Fruit fly (Drosophila melanogaster) whole organism, adult: ENCODE data around the gene pigs.

Experiments used
- CG11617 ChIP-seq: fragments of 200-800 bp; sonication (Bioruptor generic); optimal IDR thresholded peaks from 2 replicates; lab custom pipeline; 2017; ENCODE audit warnings: mild to moderate bottlenecking, missing biosample characterization, missing genetic modification reagents, missing genetic modification characterization
- CG12768 ChIP-seq: fragments of 200-800 bp; sonication (Bioruptor generic); optimal IDR thresholded peaks from 2 replicates; lab custom pipeline; 2017; ENCODE audit warnings: missing biosample characterization, missing genetic modification characterization, mild to moderate bottlenecking, moderate library complexity, missing genetic modification reagents
- CG14711 ChIP-seq: fragments of 200-800 bp; sonication (Bioruptor generic); optimal IDR thresholded peaks from 2 replicates; lab custom pipeline; 2018; ENCODE audit warnings: missing biosample characterization, mild to moderate bottlenecking, missing genetic modification characterization, moderate library complexity
- CG1620 ChIP-seq: fragments of 200-800 bp; sonication (Bioruptor generic); optimal IDR thresholded peaks from 2 replicates; lab custom pipeline; 2016; ENCODE audit warnings: missing biosample characterization, missing genetic modification characterization
- CG33017 ChIP-seq: fragments of 200-800 bp; sonication (Bioruptor generic); optimal IDR thresholded peaks from 2 replicates; lab custom pipeline; 2018; ENCODE audit warnings: missing biosample characterization, mild to moderate bottlenecking, missing genetic modification characterization, moderate library complexity
- CG5204 ChIP-seq: fragments of 200-800 bp; sonication (Bioruptor generic); optimal IDR thresholded peaks from 2 replicates; lab custom pipeline; 2016; ENCODE audit warnings: missing biosample characterization, missing genetic modification characterization
- CG7045 ChIP-seq: fragments of 200-800 bp; sonication (Bioruptor generic); optimal IDR thresholded peaks from 2 replicates; lab custom pipeline; 2017; ENCODE audit warnings: missing biosample characterization, mild to moderate bottlenecking, missing genetic modification characterization
- CG7101 ChIP-seq: fragments of 200-800 bp; sonication (Bioruptor generic); optimal IDR thresholded peaks from 2 replicates; lab custom pipeline; 2018; ENCODE audit warnings: missing biosample characterization, mild to moderate bottlenecking, missing genetic modification characterization, moderate library complexity
- Clk ChIP-seq: fragments of 200-800 bp; sonication (Bioruptor generic); optimal IDR thresholded peaks from 2 replicates; lab custom pipeline; 2017; ENCODE audit warnings: missing biosample characterization, missing genetic modification characterization
- Crg-1 ChIP-seq: fragments of 200-800 bp; sonication (Bioruptor generic); optimal IDR thresholded peaks from 2 replicates; lab custom pipeline; 2016; ENCODE audit warnings: missing biosample characterization, missing genetic modification characterization
- Hr96 ChIP-seq: fragments of 200-800 bp; sonication (Bioruptor generic); optimal IDR thresholded peaks from 2 replicates; lab custom pipeline; 2016; ENCODE audit warnings: missing biosample characterization, missing genetic modification characterization
- Mnt ChIP-seq: fragments of 200-800 bp; sonication (Bioruptor generic); optimal IDR thresholded peaks from 2 replicates; lab custom pipeline; 2016; ENCODE audit warnings: missing biosample characterization, mild to moderate bottlenecking, missing genetic modification characterization
- bab1 ChIP-seq: fragments of 200-800 bp; sonication (Bioruptor generic); optimal IDR thresholded peaks from 3 replicates; lab custom pipeline; 2019; ENCODE audit warnings: missing biosample characterization, mild to moderate bottlenecking, missing genetic modification characterization, moderate library complexity
- cic ChIP-seq: fragments of 200-800 bp; sonication (Bioruptor generic); optimal IDR thresholded peaks from 2 replicates; lab custom pipeline; 2017; ENCODE audit warnings: missing biosample characterization, mild to moderate bottlenecking, missing genetic modification characterization, moderate library complexity
- cnc ChIP-seq, 2 experiments: fragments of >200 bp; optimal IDR thresholded peaks; 2 replicates each; lab custom pipeline; 2017
- kay ChIP-seq: fragments of 200-800 bp; sonication (Bioruptor generic); peaks from one replicate; lab custom pipeline; 2016; ENCODE audit warnings: missing biosample characterization, missing genetic modification characterization, borderline replicate concordance
- ovo ChIP-seq: fragments of 200-800 bp; sonication (Bioruptor generic); optimal IDR thresholded peaks from 2 replicates; lab custom pipeline; 2016; ENCODE audit warnings: missing biosample characterization, missing genetic modification characterization
- pad ChIP-seq: fragments of 200-800 bp; sonication (Bioruptor generic); optimal IDR thresholded peaks from 3 replicates; lab custom pipeline; 2017; ENCODE audit warnings: missing biosample characterization, missing genetic modification characterization, mild to moderate bottlenecking, moderate library complexity, missing genetic modification reagents
- tj ChIP-seq: fragments of 200-800 bp; sonication (Bioruptor generic); optimal IDR thresholded peaks from 3 replicates; lab custom pipeline; 2017; ENCODE audit warnings: missing biosample characterization, mild to moderate bottlenecking, missing genetic modification characterization, moderate library complexity
- toe ChIP-seq: fragments of 200-800 bp; sonication (Bioruptor generic); optimal IDR thresholded peaks from 2 replicates; lab custom pipeline; 2016; ENCODE audit warnings: missing biosample characterization, missing genetic modification characterization

The pigs gene

dm6 chrX:6624977-6625591 is 25.2 kb downstream of the pigs start:
- TF ChIP-seq toe (GFP tag; lab: Kevin White, UChicago): no peak
- TF ChIP-seq CG5204 (GFP tag; lab: Kevin White, UChicago): no peak

- TF ChIP-seq CG1620 (GFP tag; lab: Kevin White, UChicago): no peak
- TF ChIP-seq Crg-1 (GFP tag; lab: Kevin White, UChicago): no peak
- TF ChIP-seq CG5204 (GFP tag; lab: Kevin White, UChicago): no peak
- no peak for TF ChIP-seq toe (GFP tag; lab: Kevin White, UChicago)
- TF ChIP-seq cic (GFP tag; lab: Kevin White, UChicago): no peak
- TF ChIP-seq cnc (optimal IDR thresholded peaks at IDR 0.05; lab: Kevin White, UChicago): no peak
- TF ChIP-seq bab1 (GFP tag; lab: Kevin White, UChicago): no peak
- no peak for TF ChIP-seq tj (GFP tag; lab: Kevin White, UChicago)
- no peak for TF ChIP-seq kay
- TF ChIP-seq CG7101: no peak
- no peak for TF ChIP-seq Mnt (GFP tag; lab: Kevin White, UChicago)
- no peak for TF ChIP-seq CG33017 (tag; lab: Kevin White, UChicago)
Observed at dm6 chrX:6631885-6632284, 32.0 kb downstream of the pigs start.

dm6 chrX:6633659-6634058 is 33.8 kb downstream of the pigs start, which contains the start of gene CG14443:
TSS of gene CG14443 (plus strand) at chrX:6633959.
- no peak for TF ChIP-seq CG12768 (GFP tag; lab: Kevin White, UChicago)
- no peak for TF ChIP-seq CG14711 (tag; lab: Kevin White, UChicago)
- no peak for TF ChIP-seq ovo (GFP tag; lab: Kevin White, UChicago)

- TF ChIP-seq CG11617 (GFP tag; lab: Kevin White, UChicago): no peak
- no peak for TF ChIP-seq Crg-1 (GFP tag; lab: Kevin White, UChicago)
- TF ChIP-seq CG33017 (tag; lab: Kevin White, UChicago): no peak
- TF ChIP-seq CG7101: no peak
- TF ChIP-seq CG5204 (GFP tag; lab: Kevin White, UChicago): no peak
- TF ChIP-seq Hr96: no peak
- no peak for TF ChIP-seq cic (GFP tag; lab: Kevin White, UChicago)
Observed at dm6 chrX:6638123-6638522, 38.3 kb downstream of the pigs start.

- TF ChIP-seq CG11617 (GFP tag; lab: Kevin White, UChicago) (peak; percentile 1), Hr96 (peak; percentile 47), Mnt (GFP tag; lab: Kevin White, UChicago) (no peak), kay (no peak), bab1 (GFP tag; lab: Kevin White, UChicago) (peak; percentile 88), CG7101 (peak; percentile 72), CG14711 (tag; lab: Kevin White, UChicago) (peak; percentile 57), CG1620 (GFP tag; lab: Kevin White, UChicago) (peak; percentile 22), CG5204 (GFP tag; lab: Kevin White, UChicago) (peak; percentile 4)
Observed at dm6 chrX:6641602-6642001, 41.7 kb downstream of the pigs start.

DNA sequence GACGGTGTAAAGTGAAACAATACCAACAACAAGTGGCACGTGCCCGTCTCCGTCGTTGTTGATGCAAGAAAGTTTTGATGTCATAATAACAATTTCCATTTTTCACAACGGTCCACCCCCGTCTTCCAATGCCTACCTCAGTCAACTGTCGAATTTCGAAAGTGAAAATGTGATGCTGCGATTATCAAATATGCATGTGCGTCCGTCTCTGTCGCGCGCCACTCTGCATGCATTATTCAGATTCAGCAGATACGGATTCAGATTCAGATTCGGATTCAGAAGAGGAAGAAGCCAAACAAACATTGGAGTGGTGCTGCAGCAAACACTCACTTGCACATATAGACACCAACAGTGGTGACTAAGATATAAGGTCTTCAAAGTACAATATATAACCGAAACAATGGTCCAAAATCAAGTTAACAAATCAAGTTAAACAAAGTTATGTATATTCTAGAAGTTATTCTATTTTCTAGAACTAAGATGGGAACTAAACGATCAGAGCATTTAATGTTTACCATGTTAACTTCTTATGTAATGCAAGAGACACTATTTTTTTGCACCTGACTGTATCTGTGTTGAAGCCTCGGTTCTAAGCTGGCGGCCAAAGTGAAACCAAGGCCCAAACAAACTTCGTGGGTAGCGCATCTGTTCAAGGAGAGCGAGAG is 42.9 kb downstream of the pigs start:
- TF ChIP-seq CG14711 (tag; lab: Kevin White, UChicago) (peak; percentile 3), CG7101 (peak; percentile 11), cnc (optimal IDR thresholded peaks at IDR 0.05; lab: Kevin White, UChicago) (no peak), tj (GFP tag; lab: Kevin White, UChicago) (peak; percentile 0)

dm6 chrX:6646846-6647245 is 47.0 kb downstream of the pigs start:
- TF ChIP-seq cnc (optimal IDR thresholded peaks at IDR 0.05; lab: Kevin White, UChicago) (no peak), CG33017 (tag; lab: Kevin White, UChicago) (no peak), CG12768 (GFP tag; lab: Kevin White, UChicago) (no peak), Mnt (GFP tag; lab: Kevin White, UChicago) (no peak), CG11617 (GFP tag; lab: Kevin White, UChicago) (no peak), ovo (GFP tag; lab: Kevin White, UChicago) (no peak), toe (GFP tag; lab: Kevin White, UChicago) (no peak), Clk (no peak), CG5204 (GFP tag; lab: Kevin White, UChicago) (no peak), kay (no peak), CG14711 (tag; lab: Kevin White, UChicago) (no peak), Crg-1 (GFP tag; lab: Kevin White, UChicago) (no peak), cic (GFP tag; lab: Kevin White, UChicago) (no peak), pad (no peak), CG7101 (no peak), tj (GFP tag; lab: Kevin White, UChicago) (no peak), Hr96 (no peak), CG7045 (no peak)
